Fruit fly (Drosophila melanogaster) whole organism, prepupa: ENCODE data around the gene CG43219.

Source experiments
- CG6792 ChIP-seq: fragments of 200-800 bp; sonication (Bioruptor generic); optimal IDR thresholded peaks from 3 replicates; lab custom pipeline; 2016; ENCODE audit warnings: missing biosample characterization, missing genetic modification characterization
- CG6854 ChIP-seq: fragments of 200-800 bp; sonication (Bioruptor generic); optimal IDR thresholded peaks from 2 replicates; lab custom pipeline; 2017; ENCODE audit warnings: missing biosample characterization, mild to moderate bottlenecking, missing genetic modification characterization
- ss ChIP-seq, 2 experiments: fragments of 200-800 bp; sonication (Bioruptor generic); optimal IDR thresholded peaks; 2 replicates in 1 of 2; 3 replicates in 1 of 2; lab custom pipeline; 2017 to 2018; ENCODE audit warnings: mild to moderate bottlenecking in 2 of 2, missing biosample characterization in 2 of 2, missing genetic modification characterization in 2 of 2, moderate library complexity in 1 of 2

DNA sequence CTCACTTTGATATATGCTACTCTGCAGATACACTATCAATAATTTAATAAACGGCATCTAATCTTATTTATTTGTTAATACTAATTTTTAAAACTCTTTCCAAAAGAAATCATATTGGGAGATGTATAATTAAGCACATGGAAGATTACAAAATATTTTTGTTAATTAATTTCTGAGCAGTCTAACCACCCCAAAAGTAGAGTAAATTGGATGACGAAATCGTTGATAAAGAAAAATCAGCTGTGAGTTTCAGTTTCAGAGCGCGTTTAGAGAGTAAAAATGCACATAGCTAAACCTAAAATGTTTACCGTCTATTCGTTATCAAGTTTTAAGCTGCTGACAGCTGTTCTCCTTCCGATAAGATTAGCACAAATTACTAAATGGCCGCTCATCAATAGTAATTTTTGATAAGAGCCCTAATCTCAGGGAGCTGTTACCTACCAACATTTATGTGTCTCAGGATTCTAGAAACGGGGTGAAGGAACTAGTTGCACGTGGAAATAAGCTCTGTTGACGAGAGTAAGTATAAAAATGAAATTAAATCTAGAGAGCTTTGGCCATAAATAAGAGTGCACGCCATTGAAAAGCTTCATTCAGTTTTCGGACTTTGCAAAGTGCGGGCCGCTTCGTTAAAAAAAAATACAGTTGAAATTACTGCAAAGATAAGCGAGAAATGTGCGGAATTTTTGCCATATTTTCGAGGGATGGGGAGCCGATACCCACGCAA, 47.5 kb upstream of the CG43219 start, which contains the start of the genes chb and AsnS:
- TF ChIP-seq CG6854 (GFP tag; lab: Kevin White, UChicago) = peak; percentile 38
- TF ChIP-seq ss (GFP tag; optimal IDR thresholded peaks at IDR 0.05; lab: Kevin White, UChicago) = peak in 1 of 2 experiments; percentile 9
- TF ChIP-seq CG6792 (GFP tag; lab: Kevin White, UChicago) = peak; percentile 79
